Worm (Caenorhabditis elegans): ENCODE data around the gene ZK742.6.

The ZK742.6 gene

DNA sequence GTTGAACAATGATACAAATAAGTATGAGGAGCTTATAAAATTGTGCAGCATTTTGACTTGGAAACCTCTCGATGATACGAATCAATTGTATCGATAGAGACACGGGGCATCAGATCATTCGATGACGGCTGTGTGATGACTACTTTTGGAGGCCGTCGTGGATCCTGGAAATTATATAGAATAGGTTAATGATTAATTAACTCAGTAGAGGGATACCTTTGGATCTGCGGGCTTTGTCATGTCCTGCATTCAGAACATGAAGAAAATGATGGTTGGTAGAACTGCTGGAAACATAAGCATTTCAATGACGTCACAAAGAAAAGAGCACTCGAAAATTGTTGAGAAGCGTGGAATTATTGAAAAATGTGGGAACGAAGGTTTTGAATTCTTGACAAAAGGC, at the start of gene ZK742.6:
TSS of gene ZK742.6 (minus strand) at position 342 of the 400 bp plus-strand sequence.
- TF ChIP-seq him-1 (tag; optimal IDR thresholded peaks at IDR 0.05), result no peak
- no peak for TF ChIP-seq dao-5 (tag; optimal IDR thresholded peaks at IDR 0.05)
- no peak for TF ChIP-seq W03F9.2 (tag; optimal IDR thresholded peaks at IDR 0.05)

- TF ChIP-seq dao-5 (tag; optimal IDR thresholded peaks at IDR 0.05), result no peak
- no peak for TF ChIP-seq him-1 (tag; optimal IDR thresholded peaks at IDR 0.05)
- no peak for TF ChIP-seq W03F9.2 (tag; optimal IDR thresholded peaks at IDR 0.05)
These were observed 48.3 kb upstream of the ZK742.6 start, which contains the start of gene C37C3.10 for ce11 chrV:7863020-7863523. TSS of gene C37C3.10 (minus strand) at chrV:7863070.

- no peak for TF ChIP-seq W03F9.2 (tag; optimal IDR thresholded peaks at IDR 0.05)
- TF ChIP-seq him-1 (tag; optimal IDR thresholded peaks at IDR 0.05), result no peak
- TF ChIP-seq dao-5 (tag; optimal IDR thresholded peaks at IDR 0.05), result no peak
These were observed 47.0 kb upstream of the ZK742.6 start, which contains the start of gene C37C3.17 for ce11 chrV:7861792-7862191. TSS of gene C37C3.17 (minus strand) at chrV:7861892.

DNA sequence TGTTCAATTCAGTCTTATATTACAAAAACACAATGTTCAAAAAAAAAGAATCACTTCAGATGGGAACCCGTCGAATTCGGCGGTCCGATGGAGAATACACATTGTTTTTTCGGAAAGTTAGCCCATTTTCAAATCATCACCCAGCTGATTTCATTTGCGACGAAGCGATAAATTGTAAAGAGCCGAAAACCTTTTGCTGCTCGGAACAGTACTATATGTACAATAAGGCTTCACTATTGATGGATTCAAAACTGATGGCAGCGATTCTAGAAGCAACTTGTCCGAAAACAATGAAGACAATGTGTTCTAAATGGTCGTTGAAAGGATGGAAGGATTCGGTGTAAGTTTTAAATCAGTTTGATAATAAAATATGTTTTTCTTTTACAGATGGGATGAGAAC, 43.2 kb upstream of the ZK742.6 start, which contains the start of gene C37C3.1:
TSS of gene C37C3.1 (plus strand) at position 33 of the 400 bp plus-strand sequence.
- TF ChIP-seq him-1 (tag; optimal IDR thresholded peaks at IDR 0.05), result no peak
- no peak for TF ChIP-seq dao-5 (tag; optimal IDR thresholded peaks at IDR 0.05)
- TF ChIP-seq W03F9.2 (tag; optimal IDR thresholded peaks at IDR 0.05), result no peak

ce11 chrV:7856641-7857040, 41.9 kb upstream of the ZK742.6 start:
- TF ChIP-seq dao-5 (tag; optimal IDR thresholded peaks at IDR 0.05) (no peak), W03F9.2 (tag; optimal IDR thresholded peaks at IDR 0.05) (no peak), him-1 (tag; optimal IDR thresholded peaks at IDR 0.05) (no peak)

ce11 chrV:7855382-7855994, 40.7 kb upstream of the ZK742.6 start, which contains the start of gene C37C3.2:
TSS of gene C37C3.2 (plus strand) at chrV:7855944.
- no peak for TF ChIP-seq him-1 (tag; optimal IDR thresholded peaks at IDR 0.05)
- no peak for TF ChIP-seq dao-5 (tag; optimal IDR thresholded peaks at IDR 0.05)
- no peak for TF ChIP-seq W03F9.2 (tag; optimal IDR thresholded peaks at IDR 0.05)

ce11 chrV:7854603-7855002, 39.9 kb upstream of the ZK742.6 start, which contains the start of the genes C37C3.9 and C37C3.18:
TSS of gene C37C3.9 (minus strand) at chrV:7854700.
TSS of gene C37C3.18 (plus strand) at chrV:7854993.
- peak; percentile 31 for TF ChIP-seq W03F9.2 (tag; optimal IDR thresholded peaks at IDR 0.05)
- TF ChIP-seq dao-5 (tag; optimal IDR thresholded peaks at IDR 0.05), result no peak

- peak; percentile 59 for TF ChIP-seq W03F9.2 (tag; optimal IDR thresholded peaks at IDR 0.05)
- no peak for TF ChIP-seq dao-5 (tag; optimal IDR thresholded peaks at IDR 0.05)
These were observed 39.2 kb upstream of the ZK742.6 start for ce11 chrV:7853900-7854299.

- TF ChIP-seq W03F9.2 (tag; optimal IDR thresholded peaks at IDR 0.05), result no peak
- no peak for TF ChIP-seq him-1 (tag; optimal IDR thresholded peaks at IDR 0.05)
- TF ChIP-seq dao-5 (tag; optimal IDR thresholded peaks at IDR 0.05), result no peak
These were observed 37.3 kb upstream of the ZK742.6 start for ce11 chrV:7852078-7852477.

DNA sequence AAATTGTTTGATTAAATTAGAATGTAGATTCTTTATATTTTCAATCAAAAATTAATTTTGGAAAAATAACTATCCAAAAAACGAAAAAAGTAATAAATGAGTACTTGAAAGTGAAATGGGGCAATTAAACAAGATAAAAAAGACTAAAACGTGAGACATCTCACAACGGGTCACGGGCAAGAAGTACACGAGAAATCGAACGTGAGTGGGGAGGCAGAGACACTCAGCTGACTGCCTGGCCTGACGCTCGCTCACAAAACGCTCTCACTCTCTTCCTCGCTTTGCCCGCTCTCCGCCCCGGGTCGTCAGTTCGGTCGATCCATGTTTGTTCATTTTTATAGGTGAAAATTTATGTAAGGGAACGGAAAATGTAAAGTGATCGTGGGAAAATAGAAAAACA, 33.5 kb upstream of the ZK742.6 start:
- TF ChIP-seq him-1 (tag; optimal IDR thresholded peaks at IDR 0.05), result no peak
- no peak for TF ChIP-seq W03F9.2 (tag; optimal IDR thresholded peaks at IDR 0.05)
- no peak for TF ChIP-seq dao-5 (tag; optimal IDR thresholded peaks at IDR 0.05)

DNA sequence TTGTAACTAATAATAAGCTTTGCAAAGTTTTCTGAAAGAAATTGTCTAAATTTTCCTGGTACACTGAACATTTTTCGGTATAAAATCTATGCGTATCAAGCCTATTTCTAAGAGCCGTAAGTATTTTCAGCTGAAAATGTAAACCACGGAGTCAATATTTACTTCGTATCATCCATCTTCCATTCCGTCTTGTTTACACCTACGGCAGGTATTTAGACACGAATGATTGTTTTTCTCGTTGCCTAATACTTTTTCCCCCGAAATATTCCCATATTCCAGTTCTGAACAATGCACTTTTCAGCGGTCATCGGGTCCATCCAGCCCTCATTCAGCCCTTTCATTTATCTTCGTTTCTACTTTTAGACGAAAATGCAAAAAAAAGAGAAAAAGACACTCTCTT, 32.9 kb upstream of the ZK742.6 start:
- TF ChIP-seq W03F9.2 (tag; optimal IDR thresholded peaks at IDR 0.05) (no peak), dao-5 (tag; optimal IDR thresholded peaks at IDR 0.05) (no peak), him-1 (tag; optimal IDR thresholded peaks at IDR 0.05) (no peak)

- TF ChIP-seq dao-5 (tag; optimal IDR thresholded peaks at IDR 0.05) (no peak), him-1 (tag; optimal IDR thresholded peaks at IDR 0.05) (no peak), W03F9.2 (tag; optimal IDR thresholded peaks at IDR 0.05) (no peak)
These were observed 32.4 kb upstream of the ZK742.6 start, which contains the start of gene memo-1 for ce11 chrV:7847170-7847569. TSS of gene memo-1 (minus strand) at chrV:7847171.

DNA sequence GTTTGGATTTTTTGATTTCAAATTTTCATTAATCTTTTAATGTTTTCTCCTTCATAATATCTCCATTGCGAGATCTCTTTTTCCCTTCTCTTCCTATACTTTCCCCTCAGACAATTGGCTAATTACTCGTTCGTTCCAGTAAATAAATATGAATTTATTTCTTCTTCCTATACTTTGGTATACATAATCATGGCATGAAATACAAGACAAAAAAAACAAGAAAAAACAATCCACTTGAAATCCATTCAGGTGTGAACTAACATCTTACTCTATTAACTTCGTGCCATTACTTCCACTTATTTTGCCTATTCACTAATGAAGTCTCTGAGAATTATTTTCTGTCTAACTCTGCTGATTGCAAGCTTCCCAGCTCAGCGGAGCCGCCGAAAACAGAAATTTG, 27.5 kb upstream of the ZK742.6 start, which contains the start of gene grd-8:
TSS of gene grd-8 (plus strand) at position 301 of the 400 bp plus-strand sequence.
- TF ChIP-seq him-1 (tag; optimal IDR thresholded peaks at IDR 0.05) (no peak), W03F9.2 (tag; optimal IDR thresholded peaks at IDR 0.05) (no peak), dao-5 (tag; optimal IDR thresholded peaks at IDR 0.05) (no peak)

DNA sequence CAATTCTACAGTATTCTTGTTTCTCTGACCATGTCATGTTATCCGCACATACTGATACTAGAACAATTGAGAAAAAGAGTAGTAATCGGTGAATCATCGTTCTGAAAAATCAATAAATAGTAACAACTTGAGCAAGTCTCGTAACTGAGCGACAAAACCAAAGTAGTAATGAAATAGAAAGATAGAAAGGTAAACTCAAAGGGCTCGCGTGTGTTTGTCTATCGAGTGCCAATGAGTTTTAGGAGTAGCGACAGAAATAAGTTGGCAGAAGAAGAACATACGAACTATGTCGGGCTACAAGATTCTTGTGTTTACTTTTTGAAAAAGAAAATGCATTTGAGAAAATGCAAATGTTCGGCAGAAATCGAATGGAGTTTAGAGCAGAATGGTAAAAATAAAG, 24.7 kb upstream of the ZK742.6 start, which contains the start of gene C37C3.12:
TSS of gene C37C3.12 (minus strand) at position 101 of the 400 bp plus-strand sequence.
- no peak for TF ChIP-seq him-1 (tag; optimal IDR thresholded peaks at IDR 0.05)
